Worm (Caenorhabditis elegans) whole organism, late embryonic: ENCODE results near the gene Y54F10BM.6.
A peak's percentile ranks its signal among the peaks of the same experiment; 100 is the strongest.
"Not testable (repeated sequence)": the region's sequence is repeated elsewhere in the genome, so short reads cannot be mapped to it uniquely, and the experiment has no call there.

ENCODE experiments used
- F13H6.1 ChIP-seq: sonication (generic microtip); optimal IDR thresholded peaks from 2 replicates; lab custom pipeline; 2016; ENCODE audit warnings: missing genetic modification characterization, missing compliant biosample characterization
- K02D7.2 ChIP-seq: sonication (generic microtip); optimal IDR thresholded peaks from 2 replicates; lab custom pipeline; 2017; ENCODE audit warnings: mild to moderate bottlenecking, missing genetic modification characterization, missing compliant biosample characterization
- ceh-18 ChIP-seq: sonication (generic microtip); optimal IDR thresholded peaks from 2 replicates; lab custom pipeline; 2016; ENCODE audit warnings: missing genetic modification characterization, missing compliant biosample characterization
- ceh-2 ChIP-seq: sonication (generic microtip); optimal IDR thresholded peaks from 2 replicates; lab custom pipeline; 2016; ENCODE audit warnings: missing genotype, missing genetic modification characterization, missing compliant biosample characterization
- ceh-22 ChIP-seq: sonication (generic microtip); optimal IDR thresholded peaks from 2 replicates; lab custom pipeline; 2017; ENCODE audit warnings: missing biosample characterization, missing genetic modification characterization
- ceh-24 ChIP-seq: sonication (generic microtip); optimal IDR thresholded peaks from 2 replicates; lab custom pipeline; 2016; ENCODE audit warnings: mild to moderate bottlenecking, missing genetic modification characterization, missing compliant biosample characterization
- ceh-45 ChIP-seq: fragments of 200-800 bp; sonication (Bioruptor generic); IDR thresholded peaks from 2 replicates; pipeline ENCODE4 v1.3.6; 2022; ENCODE audit warnings: missing genetic modification reagents, missing genetic modification characterization, missing compliant biosample characterization
- ceh-48 ChIP-seq: sonication (generic microtip); optimal IDR thresholded peaks from 2 replicates; lab custom pipeline; 2016; ENCODE audit warnings: missing genetic modification characterization, inconsistent platforms, missing compliant biosample characterization
- ceh-9 ChIP-seq: sonication (generic microtip); optimal IDR thresholded peaks from 2 replicates; lab custom pipeline; 2016; ENCODE audit warnings: mild to moderate bottlenecking, missing genetic modification characterization, inconsistent platforms, missing compliant biosample characterization
- dmd-4 ChIP-seq: sonication (generic microtip); optimal IDR thresholded peaks from 2 replicates; lab custom pipeline; 2016; ENCODE audit warnings: borderline replicate concordance, missing genetic modification characterization, missing compliant biosample characterization
- dve-1 ChIP-seq: sonication (generic microtip); optimal IDR thresholded peaks from 2 replicates; lab custom pipeline; 2017; ENCODE audit warnings: antibody characterized with exemption, mild to moderate bottlenecking, missing genetic modification characterization, missing compliant biosample characterization
- elt-2 ChIP-seq: sonication (generic microtip); optimal IDR thresholded peaks from 2 replicates; lab custom pipeline; 2016; ENCODE audit warnings: missing genetic modification reagents, missing genetic modification characterization, missing compliant biosample characterization
- elt-4 ChIP-seq: sonication (generic microtip); optimal IDR thresholded peaks from 2 replicates; lab custom pipeline; 2016; ENCODE audit warnings: missing genetic modification characterization, missing compliant biosample characterization
- fax-1 ChIP-seq: sonication (generic microtip); optimal IDR thresholded peaks from 2 replicates; lab custom pipeline; 2016; ENCODE audit warnings: missing genotype, missing genetic modification characterization, missing compliant biosample characterization
- fkh-10 ChIP-seq: fragments of 150-350 bp; optimal IDR thresholded peaks from 2 replicates; lab custom pipeline; 2014; ENCODE audit warnings: missing biosample characterization, missing genetic modification reagents, missing genetic modification characterization
- gmeb-2 ChIP-seq: sonication (generic microtip); optimal IDR thresholded peaks from 2 replicates; lab custom pipeline; 2016; ENCODE audit warnings: missing genetic modification characterization, inconsistent platforms, missing compliant biosample characterization
- hlh-30 ChIP-seq: sonication (generic microtip); optimal IDR thresholded peaks from 2 replicates; lab custom pipeline; 2017; ENCODE audit warnings: antibody characterized with exemption, missing genetic modification characterization, missing compliant biosample characterization; ENCODE audit not compliant: insufficient read depth
- hlh-6 ChIP-seq: sonication (generic microtip); optimal IDR thresholded peaks from 2 replicates; lab custom pipeline; 2016; ENCODE audit warnings: missing genotype, missing genetic modification characterization, missing compliant biosample characterization
- hlh-8 ChIP-seq: sonication (generic microtip); optimal IDR thresholded peaks from 2 replicates; lab custom pipeline; 2016; ENCODE audit warnings: missing genotype, missing genetic modification characterization, missing compliant biosample characterization
- lim-6 ChIP-seq: sonication (generic microtip); optimal IDR thresholded peaks from 2 replicates; lab custom pipeline; 2016; ENCODE audit warnings: missing genetic modification characterization, missing compliant biosample characterization
- madf-2 ChIP-seq: sonication (generic microtip); optimal IDR thresholded peaks from 2 replicates; lab custom pipeline; 2017; ENCODE audit warnings: missing genetic modification characterization, missing compliant biosample characterization
- mec-3 ChIP-seq: sonication (generic microtip); optimal IDR thresholded peaks from 2 replicates; lab custom pipeline; 2016; ENCODE audit warnings: borderline replicate concordance, missing genetic modification characterization, missing compliant biosample characterization
- nhr-11 ChIP-seq: fragments of 150-350 bp; optimal IDR thresholded peaks from 2 replicates; lab custom pipeline; 2014; ENCODE audit warnings: missing biosample characterization, missing genetic modification characterization
- nhr-232 ChIP-seq: sonication (generic microtip); optimal IDR thresholded peaks from 2 replicates; lab custom pipeline; 2016; ENCODE audit warnings: missing genetic modification characterization, missing compliant biosample characterization
- npax-4 ChIP-seq: sonication (generic microtip); optimal IDR thresholded peaks from 2 replicates; lab custom pipeline; 2016; ENCODE audit warnings: missing genetic modification characterization, missing compliant biosample characterization
- pax-1 ChIP-seq: fragments of 150-350 bp; optimal IDR thresholded peaks from 2 replicates; lab custom pipeline; 2014; ENCODE audit warnings: missing biosample characterization, missing genetic modification characterization
- pha-4 ChIP-seq: fragments of 150-350 bp; optimal IDR thresholded peaks from 2 replicates; lab custom pipeline; 2018; ENCODE audit warnings: missing biosample characterization, missing genetic modification reagents, missing genetic modification characterization
- pros-1 ChIP-seq: fragments of 150-350 bp; optimal IDR thresholded peaks from 2 replicates; lab custom pipeline; 2014; ENCODE audit warnings: missing biosample characterization, missing genetic modification reagents, missing genetic modification characterization
- ref-2 ChIP-seq: sonication (generic microtip); optimal IDR thresholded peaks from 2 replicates; lab custom pipeline; 2016; ENCODE audit warnings: missing genetic modification characterization, missing compliant biosample characterization
- sdc-2 ChIP-seq: sonication (generic microtip); optimal IDR thresholded peaks from 2 replicates; lab custom pipeline; 2016; ENCODE audit warnings: missing genotype, missing genetic modification characterization, missing compliant biosample characterization
- sox-2 ChIP-seq: fragments of 200-800 bp; sonication (Bioruptor generic); IDR thresholded peaks from 2 replicates; pipeline ENCODE4 v1.3.6; 2022; ENCODE audit warnings: missing genetic modification reagents, missing genetic modification characterization, missing compliant biosample characterization
- sox-4 ChIP-seq: sonication (generic microtip); optimal IDR thresholded peaks from 2 replicates; lab custom pipeline; 2017; ENCODE audit warnings: mild to moderate bottlenecking, missing genetic modification characterization, inconsistent platforms, missing compliant biosample characterization
- tbx-2 ChIP-seq: sonication (generic microtip); optimal IDR thresholded peaks from 2 replicates; lab custom pipeline; 2016; ENCODE audit warnings: missing genetic modification characterization, missing compliant biosample characterization
- unc-3 ChIP-seq, 2 experiments: fragments of 200-800 bp in 1 of 2; sonication (Bioruptor generic) in 1 of 2; sonication (generic microtip) in 1 of 2; conservative IDR thresholded peaks in 1 of 2; optimal IDR thresholded peaks in 1 of 2; 2 replicates each; pipeline versions ENCODE4 v1.3.6 to Lab custom; 2016 to 2022; ENCODE audit warnings: missing compliant biosample characterization in 2 of 2, missing genetic modification characterization in 2 of 2, missing genetic modification reagents in 1 of 2
- unc-42 ChIP-seq: sonication (generic microtip); optimal IDR thresholded peaks from 2 replicates; lab custom pipeline; 2016; ENCODE audit warnings: missing genotype, missing genetic modification characterization, missing compliant biosample characterization
- unc-86 ChIP-seq: sonication (generic microtip); optimal IDR thresholded peaks from 2 replicates; lab custom pipeline; 2016; ENCODE audit warnings: missing genetic modification characterization, missing compliant biosample characterization
- zip-5 ChIP-seq: sonication (generic microtip); optimal IDR thresholded peaks from 2 replicates; lab custom pipeline; 2016; ENCODE audit warnings: missing genetic modification characterization, missing compliant biosample characterization
- ztf-16 ChIP-seq: sonication (generic microtip); optimal IDR thresholded peaks from 2 replicates; lab custom pipeline; 2017; ENCODE audit warnings: missing genetic modification characterization, missing compliant biosample characterization

Y54F10BM.6 gene

DNA sequence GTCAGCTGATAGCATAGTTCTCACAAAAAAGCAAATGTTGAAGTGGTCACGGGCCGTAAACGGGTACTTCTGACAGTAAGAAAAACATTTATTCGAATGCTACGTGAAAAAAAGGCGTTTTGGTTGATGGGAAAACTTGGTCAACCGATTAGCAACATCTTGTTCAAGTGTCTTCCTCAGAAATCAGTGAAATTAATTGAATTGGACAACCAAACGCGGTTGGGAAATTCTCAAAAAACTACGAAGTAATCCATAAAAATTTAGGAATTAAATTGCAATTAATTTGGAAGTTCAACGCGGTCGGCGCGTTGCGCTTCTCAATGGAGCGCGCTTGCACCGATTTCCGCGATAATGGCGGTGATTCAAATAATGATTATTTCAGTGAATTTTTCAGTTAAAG is 3.7 kb upstream of the Y54F10BM.6 start:
- no peak for TF ChIP-seq ceh-18 (tag; lab: Kevin White, UChicago)
- TF ChIP-seq unc-3 (GFP tag; conservative IDR thresholded peaks at IDR 0.05; lab: Robert Waterston, UW) = no peak
- no peak for TF ChIP-seq unc-3 (tag; optimal IDR thresholded peaks at IDR 0.05; lab: Kevin White, UChicago)
- TF ChIP-seq fax-1 (tag; lab: Kevin White, UChicago) = no peak
- no peak for TF ChIP-seq ceh-48 (tag; lab: Kevin White, UChicago)
- TF ChIP-seq, all 69 proteins: peak for 0

- not testable (repeated sequence) for TF ChIP-seq pax-1 (tag; lab: Kevin White, UChicago); elt-4; lim-6 (tag; lab: Kevin White, UChicago)
- TF ChIP-seq, all 69 proteins: peak for 0; not testable (repeated sequence) for 69
Observed at ce11 chrIII:2261353-2261752, 1.7 kb upstream of the Y54F10BM.6 start, which contains the start of gene fbxa-42. Gene fbxa-42 (minus strand): TSS chrIII:2261453.

DNA sequence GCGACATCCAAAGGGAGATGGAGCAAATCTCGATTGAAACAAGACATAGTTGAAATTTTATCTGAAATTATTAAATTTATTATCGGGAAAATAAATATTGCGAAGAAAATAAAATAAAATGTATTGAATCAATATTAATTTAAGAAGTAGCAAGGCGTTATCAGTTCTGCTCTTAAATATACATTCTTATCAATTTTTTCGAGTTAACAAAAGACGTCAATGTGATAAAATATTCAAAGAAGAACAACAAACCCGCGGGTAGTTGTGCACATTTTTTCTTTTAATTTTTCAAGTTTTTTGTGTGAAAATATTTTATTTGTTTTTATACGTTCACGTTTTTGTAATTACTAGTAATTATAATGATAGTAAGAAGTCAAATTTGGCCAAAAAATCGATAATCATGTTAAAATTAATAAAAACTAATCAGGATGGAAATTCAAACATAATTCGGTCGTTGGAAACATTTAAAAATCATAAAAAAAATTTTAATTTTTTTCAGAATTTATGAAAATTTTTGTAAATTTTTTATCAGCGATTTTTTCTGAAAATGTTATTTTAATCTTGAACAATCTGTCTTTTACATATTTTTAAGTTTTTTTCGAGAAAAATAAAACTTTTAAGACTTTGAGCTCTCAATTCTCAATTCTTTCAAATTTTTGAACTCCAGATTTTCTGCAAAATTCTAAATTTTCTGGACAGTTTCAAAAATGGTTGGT is 3.1 kb downstream of the Y54F10BM.6 start, which contains the start of gene fbxa-9:
Gene fbxa-9 (plus strand): TSS at position 666 of the 716 bp plus-strand sequence.
- TF ChIP-seq elt-2 (tag; lab: Kevin White, UChicago) = peak; percentile 79
- TF ChIP-seq gmeb-2 (tag; lab: Kevin White, UChicago) = no peak
- no peak for TF ChIP-seq K02D7.2 (tag; lab: Kevin White, UChicago)
- TF ChIP-seq tbx-2 (tag; lab: Kevin White, UChicago) = no peak

- TF ChIP-seq fkh-10 (GFP tag; lab: Kevin White, UChicago) (no peak), dve-1 (tag; lab: Kevin White, UChicago) (no peak), nhr-232 (tag; lab: Kevin White, UChicago) (no peak), elt-4 (no peak), hlh-30 (tag; lab: Kevin White, UChicago) (no peak), ceh-22 (tag; lab: Kevin White, UChicago) (no peak), npax-4 (tag; lab: Kevin White, UChicago) (no peak), pros-1 (tag; lab: Kevin White, UChicago) (no peak), pha-4 (tag; lab: Kevin White, UChicago) (no peak), hlh-6 (no peak), F13H6.1 (tag; lab: Kevin White, UChicago) (no peak), ceh-9 (tag; lab: Kevin White, UChicago) (no peak), hlh-8 (tag; lab: Kevin White, UChicago) (no peak), zip-5 (tag; lab: Kevin White, UChicago) (no peak), unc-42 (no peak)
Observed at ce11 chrIII:2272075-2272474, 9.0 kb downstream of the Y54F10BM.6 start, which contains the start of gene fbxa-48. Gene fbxa-48 (minus strand): TSS chrIII:2272175.

DNA sequence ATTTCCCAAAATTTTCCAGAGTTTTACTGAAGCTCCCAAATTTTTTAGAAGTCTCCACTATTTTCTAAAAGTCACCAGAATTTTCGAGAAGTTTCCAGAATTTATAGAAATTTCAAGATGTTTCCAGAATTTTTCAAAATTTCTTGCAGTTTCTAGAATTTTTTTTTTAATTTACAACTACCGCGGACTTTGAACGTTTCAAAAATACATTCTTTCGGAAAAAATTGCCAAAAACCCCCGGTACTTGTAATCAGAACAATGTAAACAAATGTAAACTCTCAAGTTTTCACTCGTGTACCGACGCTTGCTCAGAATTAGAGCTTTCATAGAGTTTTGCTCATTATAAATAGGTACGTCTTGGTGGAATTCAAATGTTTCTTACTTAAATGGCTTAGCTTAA is 9.7 kb downstream of the Y54F10BM.6 start, which contains the start of gene fbxa-39:
Gene fbxa-39 (plus strand): TSS at position 301 of the 400 bp plus-strand sequence.
- TF ChIP-seq hlh-8 (tag; lab: Kevin White, UChicago) (no peak), zip-5 (tag; lab: Kevin White, UChicago) (no peak), unc-86 (tag; lab: Kevin White, UChicago) (no peak), ref-2 (tag; lab: Kevin White, UChicago) (no peak), ceh-45 (GFP tag; lab: Robert Waterston, UW) (no peak), ceh-22 (tag; lab: Kevin White, UChicago) (no peak), F13H6.1 (tag; lab: Kevin White, UChicago) (no peak), ceh-24 (tag; lab: Kevin White, UChicago) (no peak), ztf-16 (tag; lab: Kevin White, UChicago) (no peak), ceh-2 (tag; lab: Kevin White, UChicago) (no peak), sox-2 (GFP tag; lab: Robert Waterston, UW) (no peak), sox-4 (no peak), nhr-11 (tag; lab: Kevin White, UChicago) (no peak), dmd-4 (tag; lab: Kevin White, UChicago) (no peak), madf-2 (tag; lab: Kevin White, UChicago) (no peak), pax-1 (tag; lab: Kevin White, UChicago) (no peak), sdc-2 (no peak), mec-3 (tag; lab: Kevin White, UChicago) (no peak), lim-6 (tag; lab: Kevin White, UChicago) (no peak)
